Worm (Caenorhabditis elegans) whole organism, young adult: ENCODE data around the gene C15H11.1.
A peak's percentile ranks its signal among the peaks of the same experiment; 100 is the strongest.

Experiments
- ceh-27 ChIP-seq: fragments of 200-800 bp; sonication (Bioruptor generic); optimal IDR thresholded peaks from 2 replicates; lab custom pipeline; 2018; ENCODE audit warnings: mild to moderate bottlenecking, missing genetic modification characterization, moderate library complexity, missing compliant biosample characterization
- dpl-1 ChIP-seq: fragments of 150-350 bp; optimal IDR thresholded peaks from 2 replicates; lab custom pipeline; 2014; ENCODE audit warnings: missing biosample characterization, missing genetic modification reagents, missing genetic modification characterization
- efl-1 ChIP-seq: fragments of 150-350 bp; optimal IDR thresholded peaks from 2 replicates; lab custom pipeline; 2014; ENCODE audit warnings: missing biosample characterization, missing genetic modification reagents, missing genetic modification characterization
- hlh-26 ChIP-seq: fragments of 200-800 bp; sonication (Bioruptor generic); conservative IDR thresholded peaks from 2 replicates; pipeline ENCODE4 v1.3.6; 2022; ENCODE audit warnings: missing genetic modification reagents, missing genetic modification characterization, missing compliant biosample characterization
- lin-26 ChIP-seq: fragments of 200-800 bp; sonication (Bioruptor generic); IDR thresholded peaks from 2 replicates; pipeline ENCODE4 v1.3.6; 2022; ENCODE audit warnings: missing genetic modification reagents, missing genetic modification characterization, missing compliant biosample characterization
- nhr-27 ChIP-seq: fragments of 200-800 bp; sonication (Bioruptor generic); optimal IDR thresholded peaks from 2 replicates; lab custom pipeline; 2018; ENCODE audit warnings: mild to moderate bottlenecking, missing genetic modification characterization, moderate library complexity, missing compliant biosample characterization
- snpc-1.1 ChIP-seq: sonication (generic microtip); optimal IDR thresholded peaks from 2 replicates; lab custom pipeline; 2017; ENCODE audit warnings: missing genetic modification characterization, mild to moderate bottlenecking, missing compliant biosample characterization, antibody characterized with exemption, moderate library complexity, missing genotype, missing genetic modification reagents; ENCODE audit not compliant: insufficient read depth
- unc-130 ChIP-seq: sonication (generic microtip); optimal IDR thresholded peaks from 2 replicates; lab custom pipeline; 2016; ENCODE audit warnings: missing genetic modification reagents, missing genetic modification characterization, missing compliant biosample characterization

- TF ChIP-seq snpc-1.1 (tag; lab: Kevin White, UChicago) (no peak), dpl-1 (GFP tag; lab: Kevin White, UChicago) (no peak), hlh-26 (GFP tag; lab: Robert Waterston, UW) (no peak), ceh-27 (GFP tag; lab: Kevin White, UChicago) (peak; percentile 39), unc-130 (GFP tag; lab: Kevin White, UChicago) (peak; percentile 8), nhr-27 (tag; lab: Kevin White, UChicago) (no peak), efl-1 (GFP tag; lab: Kevin White, UChicago) (no peak), lin-26 (GFP tag; lab: Robert Waterston, UW) (no peak)
Observed at ce11 chrV:14423268-14423667, 29.7 kb downstream of the C15H11.1 start, which contains the start of gene rpoa-12.
